Fruit fly (Drosophila melanogaster): Measurements from ENCODE around the gene Gk1.

Gk1 gene

DNA sequence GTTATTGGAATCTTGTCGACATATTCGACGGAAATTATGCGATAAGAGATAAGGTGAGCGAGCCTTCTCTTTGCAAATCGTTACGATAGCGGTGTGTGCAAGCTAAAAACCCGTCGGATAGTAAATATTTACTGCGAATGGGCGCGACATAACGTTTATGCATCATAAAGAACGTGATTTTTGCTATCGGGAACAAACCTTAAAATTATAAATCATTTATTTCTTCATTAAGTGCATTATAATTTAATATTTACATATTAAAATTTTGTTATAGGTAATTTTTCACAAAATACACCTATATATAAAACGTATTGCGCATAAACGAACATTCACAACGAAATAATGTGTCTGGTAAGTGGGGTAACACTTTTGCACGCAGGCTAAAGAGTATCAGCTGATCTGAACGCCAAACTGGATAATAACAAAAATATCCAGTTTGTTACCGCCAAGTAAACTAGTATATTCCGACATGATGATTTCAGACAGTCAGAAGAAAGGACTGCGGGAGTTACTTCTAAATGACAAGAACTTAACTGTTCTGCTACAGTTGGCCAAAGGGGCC lies at the start of gene Gk1, which contains the start of gene CG13876:
Gene Gk1, minus strand, starts transcription at position 122 of the 562 bp plus-strand sequence.
Gene CG13876, plus strand, starts transcription at position 412 of the 562 bp plus-strand sequence.
- no peak for TF ChIP-seq CTCF (optimal IDR thresholded peaks at IDR 0.05)
- no peak for TF ChIP-seq CG8478 (optimal IDR thresholded peaks at IDR 0.05)

dm6 chr3L:248226-248758 lies 42.6 kb upstream of the Gk1 start:
- TF ChIP-seq CTCF (optimal IDR thresholded peaks at IDR 0.05): peak in 1 of 2 experiments; percentile 18
- no peak for TF ChIP-seq CG8478 (optimal IDR thresholded peaks at IDR 0.05)

DNA sequence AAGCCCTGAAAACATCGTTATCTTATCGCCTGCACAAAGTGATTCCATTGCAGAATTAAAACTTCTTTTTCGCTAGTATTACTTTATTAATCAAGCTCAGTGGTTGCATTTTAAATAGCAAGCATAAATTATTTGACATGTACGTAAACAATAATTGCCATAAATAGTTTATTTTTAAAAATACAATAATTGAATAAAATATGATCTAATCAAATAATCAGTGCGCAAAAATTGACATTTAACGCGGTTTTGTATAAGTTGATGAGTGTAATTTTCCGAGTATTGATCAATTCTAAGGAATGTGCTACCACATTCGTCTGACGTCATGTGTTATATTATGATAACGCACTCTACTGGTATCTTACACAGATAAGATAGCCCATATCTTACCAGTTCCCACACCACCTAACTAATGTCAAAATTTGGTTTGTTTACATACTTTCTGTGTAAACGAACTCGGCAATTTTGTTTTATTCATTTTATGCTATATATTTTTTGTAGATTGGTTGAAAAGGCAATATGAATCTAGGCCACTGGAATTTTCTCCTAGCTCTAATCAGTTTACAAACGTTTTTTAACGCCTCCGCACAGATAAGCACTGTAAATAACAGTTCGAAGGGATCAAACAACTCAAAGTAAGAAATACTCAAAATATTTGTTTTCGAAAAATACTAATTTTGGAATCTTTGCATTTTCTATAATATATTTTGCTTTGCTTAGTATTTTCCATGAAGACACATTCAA lies 42.0 kb upstream of the Gk1 start, which contains the start of gene mthl14:
Gene mthl14, plus strand, starts transcription at position 10 of the 744 bp plus-strand sequence.
- no peak for TF ChIP-seq CTCF (optimal IDR thresholded peaks at IDR 0.05)
- TF ChIP-seq CG8478 (optimal IDR thresholded peaks at IDR 0.05): no peak

DNA sequence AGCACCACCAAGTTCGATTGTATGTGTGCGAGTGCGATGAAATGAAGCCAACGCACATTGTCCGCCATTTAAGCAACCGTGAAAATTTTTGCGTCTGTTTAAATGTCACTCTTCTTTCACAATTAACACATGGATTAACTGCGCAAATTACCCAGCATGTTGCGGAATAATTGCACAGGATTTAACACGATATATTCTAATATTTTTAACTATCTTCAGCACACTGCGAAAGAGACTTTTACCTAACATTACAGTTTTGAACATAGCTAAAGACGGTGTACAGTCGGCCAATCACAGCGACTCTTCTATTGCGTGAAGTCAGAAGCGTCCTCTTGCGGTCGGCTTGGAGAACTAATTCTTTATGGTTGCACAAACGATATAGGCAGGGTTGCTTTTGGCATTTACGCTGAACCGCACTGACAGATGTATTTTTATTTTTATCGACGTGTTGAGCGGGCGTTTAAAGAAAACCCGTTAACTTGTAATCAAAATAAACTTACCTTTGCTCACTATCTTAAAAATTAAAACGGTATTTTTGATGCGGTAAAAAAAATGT lies 41.1 kb upstream of the Gk1 start:
- no peak for TF ChIP-seq CG8478 (optimal IDR thresholded peaks at IDR 0.05)
- peak; percentile 96 to 97 for TF ChIP-seq CTCF (optimal IDR thresholded peaks at IDR 0.05)

DNA sequence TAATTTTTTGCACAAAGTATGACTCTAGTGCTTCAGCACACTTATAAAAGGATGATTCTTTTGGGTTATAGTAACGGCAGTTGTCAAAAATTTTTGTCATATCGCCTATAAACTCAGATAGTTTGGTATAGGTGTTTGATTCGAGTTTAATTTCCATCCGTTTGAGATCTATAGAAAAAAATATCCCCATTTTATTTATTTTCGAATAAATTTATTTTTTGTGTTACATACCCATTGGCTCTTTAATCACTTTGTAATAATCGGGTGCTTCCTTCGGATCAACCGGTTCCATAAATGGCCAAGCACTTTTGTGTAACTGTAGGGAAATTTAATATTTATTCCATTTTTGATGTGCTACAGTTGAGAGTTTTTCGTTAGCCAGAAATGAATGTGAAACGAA lies 28.7 kb upstream of the Gk1 start:
- TF ChIP-seq CTCF (optimal IDR thresholded peaks at IDR 0.05) (no peak), CG8478 (optimal IDR thresholded peaks at IDR 0.05) (no peak)

DNA sequence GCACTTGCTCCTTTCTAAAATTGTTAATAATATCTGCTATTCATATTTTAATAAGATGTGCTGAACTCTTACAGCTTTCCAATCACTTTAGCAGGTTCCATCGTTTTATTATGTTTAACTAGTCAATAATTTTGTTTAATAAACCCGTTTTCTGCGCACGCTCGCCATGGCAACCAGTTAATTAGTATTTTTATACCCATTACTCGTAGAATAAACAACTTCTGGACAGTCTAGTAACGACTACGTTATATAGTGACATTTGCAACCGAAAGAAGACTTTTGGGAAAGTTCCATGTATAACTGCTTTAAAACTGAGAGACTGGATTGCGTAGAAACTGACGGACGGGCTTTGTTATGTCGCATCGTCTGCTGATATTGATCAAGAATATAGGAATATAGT lies 27.6 kb upstream of the Gk1 start, which contains the start of gene CG34453:
Gene CG34453, minus strand, starts transcription at position 101 of the 400 bp plus-strand sequence.
- no peak for TF ChIP-seq CG8478 (optimal IDR thresholded peaks at IDR 0.05)
- no peak for TF ChIP-seq CTCF (optimal IDR thresholded peaks at IDR 0.05)

- TF ChIP-seq CTCF (optimal IDR thresholded peaks at IDR 0.05) (no peak), CG8478 (optimal IDR thresholded peaks at IDR 0.05) (no peak)
Measured at dm6 chr3L:232267-232666, 26.6 kb upstream of the Gk1 start, which contains the start of gene CG34454. CG34454 (minus strand) TSS chr3L:232350.

- no peak for TF ChIP-seq CTCF (optimal IDR thresholded peaks at IDR 0.05)
- TF ChIP-seq CG8478 (optimal IDR thresholded peaks at IDR 0.05): no peak
Measured at dm6 chr3L:231504-231903, 25.9 kb upstream of the Gk1 start, which contains the start of gene CG42846. CG42846 (minus strand) TSS chr3L:231604.

DNA sequence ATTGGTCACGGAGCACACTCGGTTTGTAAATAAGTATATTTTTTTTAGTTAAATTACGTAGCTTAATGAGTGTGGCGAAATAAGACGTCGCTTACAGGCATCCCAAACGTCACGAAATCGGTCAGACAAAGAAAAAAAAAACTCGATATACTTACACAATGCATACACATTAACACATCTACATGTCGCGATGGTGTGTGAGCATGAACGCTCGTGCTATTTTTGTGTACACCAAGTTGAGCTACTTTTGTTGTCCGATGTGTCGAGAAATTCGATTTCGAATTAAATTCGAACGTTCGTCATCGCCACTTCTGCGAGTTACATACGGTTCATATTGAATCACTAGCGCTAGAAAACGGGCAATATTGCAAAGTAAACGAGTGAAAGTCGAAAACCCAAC lies 19.5 kb upstream of the Gk1 start:
- TF ChIP-seq CG8478 (optimal IDR thresholded peaks at IDR 0.05): no peak
- no peak for TF ChIP-seq CTCF (optimal IDR thresholded peaks at IDR 0.05)

DNA sequence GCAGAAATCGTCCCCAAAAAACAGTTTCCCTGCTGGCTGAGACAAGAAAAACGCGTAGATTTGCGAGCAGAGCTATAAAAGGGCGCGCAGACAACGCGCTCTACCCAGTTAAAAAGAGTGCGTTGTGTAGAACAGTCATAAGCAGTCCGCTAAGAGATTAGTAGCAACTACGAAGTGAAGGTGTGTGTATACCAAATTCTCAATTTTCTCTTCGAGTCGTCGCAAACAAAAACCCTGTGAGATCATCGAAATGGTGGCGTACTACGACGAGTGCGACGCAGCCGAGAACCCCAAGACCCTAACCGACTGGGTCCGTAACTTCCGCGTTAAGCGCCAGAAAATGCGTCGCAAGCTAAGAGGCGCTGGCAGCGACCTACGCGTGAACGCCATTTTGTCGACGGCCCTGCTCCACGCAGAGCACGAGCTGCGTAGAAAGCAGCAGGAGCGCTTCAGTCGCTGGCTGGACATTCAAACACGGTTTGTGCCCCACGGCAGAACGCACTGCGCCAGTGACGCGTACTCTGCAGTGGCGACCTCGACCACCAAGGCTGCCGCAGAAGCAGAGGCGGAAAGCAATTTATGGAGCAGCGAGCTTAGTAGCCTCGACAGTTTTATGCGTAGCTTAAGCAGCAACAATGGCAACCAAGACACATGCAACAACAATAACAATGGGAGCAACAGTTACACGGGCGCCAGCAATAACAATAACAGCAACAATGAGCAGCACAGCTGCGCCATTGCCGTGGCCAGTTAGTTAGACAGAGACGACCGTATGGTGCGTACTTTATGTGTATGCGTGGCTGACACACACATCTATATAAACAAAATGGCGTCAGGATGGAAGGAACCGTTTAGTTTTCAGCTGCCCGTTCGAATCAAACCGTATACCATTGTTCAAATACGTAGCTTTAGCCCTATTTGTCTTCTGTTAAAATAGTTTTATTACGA lies 18.6 kb upstream of the Gk1 start:
- no peak for TF ChIP-seq CTCF (optimal IDR thresholded peaks at IDR 0.05)
- TF ChIP-seq CG8478 (optimal IDR thresholded peaks at IDR 0.05): no peak

DNA sequence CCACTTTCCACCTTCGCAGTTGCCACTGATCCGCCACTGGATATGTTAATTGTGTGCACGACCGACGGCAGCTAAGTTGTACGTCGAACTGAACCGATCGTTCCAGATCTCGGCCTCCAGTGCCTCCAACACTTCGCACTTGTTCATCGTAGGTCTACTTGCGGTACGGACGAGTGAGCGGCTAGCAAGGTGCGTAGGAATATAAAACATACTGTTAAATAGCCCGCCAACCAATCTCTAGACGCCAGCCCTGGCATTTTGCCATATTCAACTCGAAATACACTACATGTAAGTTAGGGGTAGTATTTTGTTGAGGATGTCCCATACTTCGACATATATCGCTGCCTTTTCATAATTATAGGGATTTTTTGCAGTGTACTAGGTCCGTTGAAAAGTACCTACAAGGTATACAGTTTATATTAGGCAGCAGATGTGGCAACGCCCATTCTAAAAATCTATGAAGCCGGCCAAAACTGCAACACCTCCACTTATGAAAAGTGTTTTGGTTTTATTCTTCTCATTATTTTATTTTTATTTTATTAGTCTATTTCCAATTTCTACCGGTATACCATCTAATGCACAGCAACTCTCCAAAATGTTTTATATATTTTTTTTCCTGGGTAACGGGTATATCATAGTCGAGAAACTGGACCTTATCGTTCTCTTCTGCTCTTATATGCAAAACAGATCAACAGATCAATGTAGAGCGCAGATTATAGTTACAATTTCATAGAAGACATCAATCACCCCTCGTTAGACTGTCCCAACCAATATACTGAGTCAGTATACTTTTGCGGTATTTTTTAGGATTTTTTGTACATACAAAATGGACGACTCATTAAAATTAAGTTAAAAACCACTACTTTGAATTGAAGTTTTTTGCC lies 17.6 kb upstream of the Gk1 start, which contains the start of the genes pyx and CG33229:
Gene pyx, minus strand, starts transcription at position 51 of the 884 bp plus-strand sequence.
Gene CG33229, plus strand, starts transcription at position 834 of the 884 bp plus-strand sequence.
- TF ChIP-seq CG8478 (optimal IDR thresholded peaks at IDR 0.05) (no peak), CTCF (optimal IDR thresholded peaks at IDR 0.05) (no peak)

- TF ChIP-seq CTCF (optimal IDR thresholded peaks at IDR 0.05): no peak
- no peak for TF ChIP-seq CG8478 (optimal IDR thresholded peaks at IDR 0.05)
Measured at dm6 chr3L:217480-218118, 12.0 kb upstream of the Gk1 start, which contains the start of gene CG13877. CG13877 (plus strand) TSS chr3L:218068.

dm6 chr3L:216325-216724 lies 10.7 kb upstream of the Gk1 start, which contains the start of gene Kaz1-ORFB:
Kaz1-ORFB (plus strand) TSS chr3L:216625.
- TF ChIP-seq CTCF (optimal IDR thresholded peaks at IDR 0.05) (no peak), CG8478 (optimal IDR thresholded peaks at IDR 0.05) (no peak)

All from S2 (cell line).